Worm (Caenorhabditis elegans) whole organism, L1 larva: ENCODE data around the gene C05E7.3.

Experiments used
- C04F5.9 ChIP-seq: sonication (generic microtip); optimal IDR thresholded peaks from 2 replicates; lab custom pipeline; 2016; ENCODE audit warnings: missing genetic modification characterization, missing compliant biosample characterization
- C34B4.2 ChIP-seq: sonication (generic microtip); optimal IDR thresholded peaks from 2 replicates; lab custom pipeline; 2017; ENCODE audit warnings: mild to moderate bottlenecking, missing genetic modification characterization, missing compliant biosample characterization
- Y116A8C.19 ChIP-seq: sonication (generic microtip); optimal IDR thresholded peaks from 2 replicates; lab custom pipeline; 2016; ENCODE audit warnings: missing compliant biosample characterization, missing genetic modification characterization, borderline replicate concordance
- alr-1 ChIP-seq: fragments of 200-800 bp; sonication (Bioruptor generic); optimal IDR thresholded peaks from 2 replicates; lab custom pipeline; 2018; ENCODE audit warnings: borderline replicate concordance, mild to moderate bottlenecking, missing genetic modification characterization, missing compliant biosample characterization
- aly-2 ChIP-seq: fragments of 150-350 bp; optimal IDR thresholded peaks from 2 replicates; lab custom pipeline; 2014; ENCODE audit warnings: missing biosample characterization, missing genetic modification characterization
- blmp-1 ChIP-seq: fragments of 150-350 bp; optimal IDR thresholded peaks from 2 replicates; lab custom pipeline; 2014; ENCODE audit warnings: missing biosample characterization, missing genetic modification characterization
- ceh-8 ChIP-seq: fragments of 200-800 bp; sonication (Bioruptor generic); optimal IDR thresholded peaks from 2 replicates; lab custom pipeline; 2018; ENCODE audit warnings: mild to moderate bottlenecking, missing genetic modification characterization, moderate library complexity, missing compliant biosample characterization
- ceh-82 ChIP-seq, 3 experiments: fragments of 150-350 bp in 1 of 3; sonication (generic microtip) in 2 of 3; optimal IDR thresholded peaks; 2 replicates each; lab custom pipeline; 2014 to 2017; ENCODE audit warnings: missing biosample characterization in 3 of 3, missing genetic modification characterization in 3 of 3
- ceh-90 ChIP-seq: sonication (generic microtip); optimal IDR thresholded peaks from 2 replicates; lab custom pipeline; 2016; ENCODE audit warnings: missing genetic modification characterization, missing compliant biosample characterization
- dsc-1 ChIP-seq: sonication (generic microtip); optimal IDR thresholded peaks from 2 replicates; lab custom pipeline; 2016; ENCODE audit warnings: mild to moderate bottlenecking, missing genetic modification characterization, missing compliant biosample characterization
- elt-3 ChIP-seq, 6 experiments: fragments of 150-350 bp in 1 of 6; sonication (generic microtip); optimal IDR thresholded peaks; 2 replicates each; lab custom pipeline; 2017 to 2018; ENCODE audit warnings: missing biosample characterization in 6 of 6, missing genetic modification characterization in 6 of 6, inconsistent platforms in 1 of 6
- ets-5 ChIP-seq: fragments of 200-800 bp; sonication (Bioruptor generic); IDR thresholded peaks from 2 replicates; pipeline ENCODE4 v1.3.6; 2022; ENCODE audit warnings: missing genetic modification characterization, missing compliant biosample characterization
- fkh-10 ChIP-seq: sonication (generic microtip); optimal IDR thresholded peaks from 2 replicates; lab custom pipeline; 2017; ENCODE audit warnings: missing biosample characterization, missing genetic modification reagents, missing genetic modification characterization
- fkh-4 ChIP-seq: sonication (generic microtip); optimal IDR thresholded peaks from 2 replicates; lab custom pipeline; 2016; ENCODE audit warnings: missing compliant biosample characterization, missing genetic modification characterization, borderline replicate concordance
- fkh-8 ChIP-seq: sonication (generic microtip); optimal IDR thresholded peaks from 2 replicates; lab custom pipeline; 2016; ENCODE audit warnings: mild to moderate bottlenecking, missing genetic modification characterization, missing compliant biosample characterization
- hlh-17 ChIP-seq: fragments of 200-800 bp; sonication (Bioruptor generic); optimal IDR thresholded peaks from 2 replicates; lab custom pipeline; 2018; ENCODE audit warnings: missing genetic modification characterization, mild to moderate bottlenecking, missing compliant biosample characterization, moderate library complexity, borderline replicate concordance
- hlh-4 ChIP-seq: sonication (generic microtip); optimal IDR thresholded peaks from 2 replicates; lab custom pipeline; 2016; ENCODE audit warnings: mild to moderate bottlenecking, missing genetic modification characterization, missing compliant biosample characterization
- hpl-2 ChIP-seq: fragments of 150-350 bp; optimal IDR thresholded peaks from 2 replicates; lab custom pipeline; 2014; ENCODE audit warnings: missing biosample characterization, missing genetic modification reagents, missing genetic modification characterization
- jun-1 ChIP-seq: fragments of 150-350 bp; optimal IDR thresholded peaks from 2 replicates; lab custom pipeline; 2014; ENCODE audit warnings: missing biosample characterization, missing genetic modification reagents, missing genetic modification characterization
- lin-14 ChIP-seq: fragments of 200-800 bp; sonication (Bioruptor generic); optimal IDR thresholded peaks from 2 replicates; lab custom pipeline; 2018; ENCODE audit warnings: mild to moderate bottlenecking, missing genetic modification characterization, moderate library complexity, missing compliant biosample characterization
- lin-15B ChIP-seq: fragments of 150-350 bp; sonication (generic microtip); optimal IDR thresholded peaks from 3 replicates; lab custom pipeline; 2014; ENCODE audit warnings: missing biosample characterization, missing genetic modification characterization
- lin-35 ChIP-seq, 2 experiments: fragments of 150-350 bp; optimal IDR thresholded peaks; 2 replicates each; lab custom pipeline; 2014; ENCODE audit warnings: missing biosample characterization in 2 of 2, missing genetic modification characterization in 2 of 2, missing genetic modification reagents in 2 of 2
- lin-39 ChIP-seq: fragments of 150-350 bp; optimal IDR thresholded peaks from 2 replicates; lab custom pipeline; 2014; ENCODE audit warnings: missing biosample characterization, missing genetic modification reagents, missing genetic modification characterization
- lir-3 ChIP-seq: sonication (generic microtip); optimal IDR thresholded peaks from 2 replicates; lab custom pipeline; 2016; ENCODE audit warnings: mild to moderate bottlenecking, missing genetic modification characterization, moderate library complexity, missing compliant biosample characterization; ENCODE audit not compliant: poor library complexity
- mab-9 ChIP-seq: fragments of 200-800 bp; sonication (Bioruptor generic); IDR thresholded peaks from 2 replicates; pipeline ENCODE4 v1.3.6; 2022; ENCODE audit warnings: missing genetic modification reagents, missing genetic modification characterization, missing compliant biosample characterization
- mef-2 ChIP-seq: fragments of 150-350 bp; optimal IDR thresholded peaks from 2 replicates; lab custom pipeline; 2014; ENCODE audit warnings: missing biosample characterization, missing genetic modification characterization
- mep-1 ChIP-seq: fragments of 150-350 bp; optimal IDR thresholded peaks from 2 replicates; lab custom pipeline; 2014; ENCODE audit warnings: missing biosample characterization, missing genetic modification characterization
- nhr-20 ChIP-seq: sonication (generic microtip); optimal IDR thresholded peaks from 2 replicates; lab custom pipeline; 2016; ENCODE audit warnings: mild to moderate bottlenecking, missing genetic modification characterization, missing compliant biosample characterization
- nhr-47 ChIP-seq: sonication (generic microtip); optimal IDR thresholded peaks from 2 replicates; lab custom pipeline; 2016; ENCODE audit warnings: mild to moderate bottlenecking, missing genetic modification characterization, moderate library complexity, missing compliant biosample characterization
- nhr-71 ChIP-seq: sonication (generic microtip); optimal IDR thresholded peaks from 2 replicates; lab custom pipeline; 2016; ENCODE audit warnings: mild to moderate bottlenecking, missing genetic modification characterization, moderate library complexity, missing compliant biosample characterization
- nhr-77 ChIP-seq: fragments of 150-350 bp; optimal IDR thresholded peaks from 2 replicates; lab custom pipeline; 2014; ENCODE audit warnings: missing biosample characterization, missing genetic modification characterization
- nhr-84 ChIP-seq: sonication (generic microtip); optimal IDR thresholded peaks from 2 replicates; lab custom pipeline; 2017; ENCODE audit warnings: missing biosample characterization, missing genetic modification characterization
- nhr-85 ChIP-seq: sonication (generic microtip); peaks from one replicate; lab custom pipeline; 2016; ENCODE audit warnings: missing genetic modification characterization, inconsistent platforms, missing compliant biosample characterization
- pax-3 ChIP-seq: fragments of 200-800 bp; sonication (Bioruptor generic); optimal IDR thresholded peaks from 2 replicates; lab custom pipeline; 2018; ENCODE audit warnings: mild to moderate bottlenecking, missing genetic modification characterization, moderate library complexity, missing compliant biosample characterization
- snu-23 ChIP-seq: sonication (generic microtip); optimal IDR thresholded peaks from 2 replicates; lab custom pipeline; 2016; ENCODE audit warnings: missing genetic modification characterization, missing compliant biosample characterization
- sox-4 ChIP-seq: sonication (generic microtip); optimal IDR thresholded peaks from 2 replicates; lab custom pipeline; 2016; ENCODE audit warnings: missing genetic modification characterization, missing compliant biosample characterization
- swsn-7 ChIP-seq: sonication (generic microtip); optimal IDR thresholded peaks from 2 replicates; lab custom pipeline; 2016; ENCODE audit warnings: missing genetic modification characterization, missing compliant biosample characterization
- tbx-2 ChIP-seq: sonication (generic microtip); optimal IDR thresholded peaks from 2 replicates; lab custom pipeline; 2016; ENCODE audit warnings: missing genetic modification characterization, missing compliant biosample characterization
- unc-30 ChIP-seq: sonication (generic microtip); optimal IDR thresholded peaks from 2 replicates; lab custom pipeline; 2017; ENCODE audit warnings: missing biosample characterization, missing genetic modification characterization
- xbp-1 ChIP-seq: sonication (generic microtip); optimal IDR thresholded peaks from 2 replicates; lab custom pipeline; 2016; ENCODE audit warnings: missing genetic modification characterization, missing compliant biosample characterization
- zag-1 ChIP-seq: fragments of 150-350 bp; optimal IDR thresholded peaks from 2 replicates; lab custom pipeline; 2014; ENCODE audit warnings: missing biosample characterization, missing genetic modification characterization
- zip-4 ChIP-seq: fragments of 200-800 bp; sonication (Bioruptor generic); optimal IDR thresholded peaks from 2 replicates; lab custom pipeline; 2018; ENCODE audit warnings: mild to moderate bottlenecking, missing genetic modification characterization, moderate library complexity, missing compliant biosample characterization
- ztf-4 ChIP-seq: fragments of 150-350 bp; optimal IDR thresholded peaks from 2 replicates; lab custom pipeline; 2014; ENCODE audit warnings: missing biosample characterization, missing genetic modification characterization

Gene C05E7.3

DNA sequence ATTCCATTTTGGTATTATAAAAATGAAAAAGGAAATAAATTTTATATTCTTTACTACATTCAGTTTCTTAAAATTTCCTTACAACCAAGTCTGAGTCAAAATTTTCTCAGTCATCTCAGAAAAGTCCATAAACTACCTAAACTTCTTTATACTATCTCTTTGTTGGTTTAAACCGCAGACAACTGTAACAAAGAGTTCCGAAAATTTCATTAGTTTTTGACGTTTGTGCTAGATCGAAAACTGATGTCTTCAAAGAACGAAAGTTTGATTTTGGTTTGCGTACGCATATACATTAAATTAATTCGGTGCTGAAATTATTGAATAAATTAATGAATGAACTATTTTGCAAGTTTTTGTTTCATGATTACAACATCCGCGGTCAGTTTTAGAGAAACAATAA is 12.5 kb upstream of the C05E7.3 start:
- no peak for TF ChIP-seq sox-4 (tag; lab: Kevin White, UChicago)

DNA sequence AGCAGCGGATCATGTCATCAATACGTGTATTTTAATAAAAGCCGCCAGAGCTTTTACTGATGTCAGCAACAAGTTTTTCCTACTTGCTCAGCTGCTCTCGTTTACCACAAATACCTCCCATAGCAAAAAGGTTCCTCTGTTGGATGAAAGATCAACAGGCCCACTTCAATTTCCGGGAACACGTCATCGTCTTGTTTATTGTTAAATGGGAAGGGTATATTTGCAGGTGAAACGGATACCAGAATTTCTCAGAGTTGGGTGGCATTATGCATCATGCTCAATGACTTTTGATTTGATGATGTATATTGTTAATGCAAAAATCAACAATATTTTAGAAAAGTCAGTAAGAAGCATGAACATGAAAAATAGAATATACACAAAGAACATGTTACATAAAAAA is 4.7 kb upstream of the C05E7.3 start:
- TF ChIP-seq fkh-8 (tag; lab: Kevin White, UChicago), result peak; percentile 55
- peak; percentile 79 for TF ChIP-seq hlh-4 (tag; lab: Kevin White, UChicago)
- TF ChIP-seq lin-39, result no peak
- no peak for TF ChIP-seq lin-15B (tag; lab: Kevin White, UChicago)
- TF ChIP-seq tbx-2, result no peak
- peak; percentile 9 for TF ChIP-seq nhr-71 (tag; lab: Kevin White, UChicago)
- no peak for TF ChIP-seq ztf-4 (tag; lab: Kevin White, UChicago)

DNA sequence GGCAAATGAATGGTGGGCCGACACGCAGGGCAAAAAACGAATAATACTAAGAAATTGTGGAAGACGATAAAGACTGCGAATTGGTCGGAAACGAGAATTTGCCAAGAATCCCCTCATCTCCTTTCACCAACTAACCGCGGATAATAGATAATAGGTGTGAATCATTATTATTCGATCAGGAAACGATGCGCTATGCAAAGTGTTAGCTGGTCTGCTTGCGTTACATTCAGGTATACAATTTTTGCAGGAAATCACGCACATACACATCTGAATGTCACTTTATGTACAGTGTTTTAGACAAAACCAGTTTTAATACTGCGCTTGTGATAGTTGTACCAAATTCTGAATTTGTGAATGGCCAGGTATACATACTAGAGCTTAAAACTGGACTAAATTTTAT is 1.8 kb downstream of the C05E7.3 start:
- TF ChIP-seq hlh-17, result no peak
- TF ChIP-seq nhr-85 (tag; lab: Kevin White, UChicago), result peak; percentile 30
- TF ChIP-seq, all 84 proteins: peak for 1

DNA sequence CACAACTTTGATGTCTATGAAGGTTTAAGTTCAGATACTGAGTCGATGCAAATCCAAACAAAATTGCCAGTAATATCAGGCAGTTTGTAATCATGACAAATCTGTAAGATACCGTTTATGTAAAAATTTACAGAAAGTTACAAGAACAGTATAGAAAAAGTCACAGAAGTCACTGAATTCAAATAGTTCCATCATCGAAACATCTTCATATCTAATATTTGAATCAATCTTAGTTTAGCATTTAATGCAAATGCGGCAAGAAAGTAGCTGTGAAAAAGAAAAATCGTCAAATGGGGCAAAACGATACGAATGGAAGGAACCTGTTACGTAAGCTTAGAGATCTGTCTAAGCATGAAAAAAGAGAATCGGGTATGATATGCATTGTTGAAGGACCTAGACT is 3.3 kb downstream of the C05E7.3 start, which contains the start of gene gmap-2:
TSS of gene gmap-2 (minus strand) at position 101 of the 400 bp plus-strand sequence.
- no peak for TF ChIP-seq snu-23 (GFP tag; lab: Kevin White, UChicago)
- no peak for TF ChIP-seq nhr-71 (tag; lab: Kevin White, UChicago)
- no peak for TF ChIP-seq ceh-82 (tag; optimal IDR thresholded peaks at IDR 0.05; lab: Kevin White, UChicago)
- TF ChIP-seq nhr-84 (tag; lab: Kevin White, UChicago), result no peak
- TF ChIP-seq nhr-77 (tag; lab: Kevin White, UChicago), result no peak
- no peak for TF ChIP-seq hpl-2 (GFP tag; lab: Kevin White, UChicago)
- TF ChIP-seq ets-5 (GFP tag; lab: Robert Waterston, UW), result no peak
- no peak for TF ChIP-seq C34B4.2 (tag; lab: Kevin White, UChicago)
- no peak for TF ChIP-seq ceh-8 (GFP tag; lab: Kevin White, UChicago)
- no peak for TF ChIP-seq lir-3 (tag; lab: Kevin White, UChicago)
- TF ChIP-seq zip-4 (GFP tag; lab: Kevin White, UChicago), result no peak
- TF ChIP-seq alr-1 (tag; lab: Kevin White, UChicago), result no peak
- no peak for TF ChIP-seq blmp-1 (tag; lab: Kevin White, UChicago)
- no peak for TF ChIP-seq jun-1 (tag; lab: Kevin White, UChicago)

DNA sequence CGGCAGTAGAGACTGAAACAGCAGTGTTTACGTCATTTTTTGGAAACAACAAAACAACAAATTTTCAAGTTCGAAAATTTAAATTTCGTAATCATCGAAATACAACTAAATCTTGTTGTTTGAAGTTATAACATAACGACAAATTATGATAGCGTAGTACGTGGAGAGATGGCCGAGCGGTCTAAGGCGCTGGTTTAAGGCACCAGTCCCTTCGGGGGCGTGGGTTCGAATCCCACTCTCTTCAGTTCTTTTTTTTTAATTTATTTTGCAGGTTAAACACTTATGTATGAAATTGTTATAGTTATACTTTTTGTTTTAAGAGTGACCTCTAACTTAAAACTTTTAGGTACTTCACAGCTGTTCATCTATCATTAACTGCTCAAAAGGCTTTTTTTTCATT is 4.1 kb downstream of the C05E7.3 start:
- TF ChIP-seq elt-3 (tag; optimal IDR thresholded peaks at IDR 0.05; lab: Kevin White, UChicago) (no peak), snu-23 (GFP tag; lab: Kevin White, UChicago) (peak; percentile 38), ets-5 (GFP tag; lab: Robert Waterston, UW) (no peak), nhr-84 (tag; lab: Kevin White, UChicago) (no peak), hpl-2 (GFP tag; lab: Kevin White, UChicago) (no peak), lin-35 (GFP tag; optimal IDR thresholded peaks at IDR 0.05; lab: Kevin White, UChicago) (peak in 1 of 2 experiments; percentile 25), fkh-8 (tag; lab: Kevin White, UChicago) (no peak), mep-1 (tag; lab: Kevin White, UChicago) (peak; percentile 12), hlh-4 (tag; lab: Kevin White, UChicago) (no peak), lin-14 (GFP tag; lab: Kevin White, UChicago) (peak; percentile 20), xbp-1 (tag; lab: Kevin White, UChicago) (no peak), zag-1 (tag; lab: Kevin White, UChicago) (no peak), zip-4 (GFP tag; lab: Kevin White, UChicago) (no peak), alr-1 (tag; lab: Kevin White, UChicago) (no peak), jun-1 (tag; lab: Kevin White, UChicago) (no peak), swsn-7 (tag; lab: Kevin White, UChicago) (no peak), dsc-1 (tag; lab: Kevin White, UChicago) (no peak), nhr-47 (tag; lab: Kevin White, UChicago) (peak; percentile 5), ceh-90 (no peak), Y116A8C.19 (tag; lab: Kevin White, UChicago) (no peak), fkh-4 (tag; lab: Kevin White, UChicago) (no peak), mab-9 (GFP tag; lab: Robert Waterston, UW) (no peak), unc-30 (no peak), nhr-71 (tag; lab: Kevin White, UChicago) (peak; percentile 17), pax-3 (tag; lab: Kevin White, UChicago) (no peak), C04F5.9 (tag; lab: Kevin White, UChicago) (no peak), nhr-20 (tag; lab: Kevin White, UChicago) (peak; percentile 17), aly-2 (tag; lab: Kevin White, UChicago) (no peak), mef-2 (tag; lab: Kevin White, UChicago) (no peak), lin-39 (no peak), fkh-10 (no peak)
